Fruit fly (Drosophila melanogaster) whole organism, embryonic: ENCODE data around the gene CG43925.

ENCODE experiments used
- Atf6 ChIP-seq: fragments of 200-800 bp; sonication (Bioruptor generic); IDR thresholded peaks from 2 replicates; pipeline ENCODE4 v1.3.6; 2022; ENCODE audit warnings: missing biosample characterization, missing genetic modification characterization
- CG10959 ChIP-seq: fragments of 200-800 bp; sonication (Bioruptor generic); IDR thresholded peaks from 2 replicates; pipeline ENCODE4 v1.3.6; 2022; ENCODE audit warnings: missing biosample characterization, missing genetic modification characterization
- CG11723 ChIP-seq: fragments of 200-800 bp; sonication (Bioruptor generic); optimal IDR thresholded peaks from 2 replicates; lab custom pipeline; 2017; ENCODE audit warnings: missing biosample characterization, mild to moderate bottlenecking, missing genetic modification characterization
- CG12659 ChIP-seq: fragments of 200-800 bp; sonication (Bioruptor generic); optimal IDR thresholded peaks from 3 replicates; lab custom pipeline; 2017; ENCODE audit warnings: mild to moderate bottlenecking, missing biosample characterization, missing genetic modification reagents, missing genetic modification characterization
- CG12769 ChIP-seq: fragments of 200-800 bp; sonication (Bioruptor generic); optimal IDR thresholded peaks from 2 replicates; lab custom pipeline; 2019; ENCODE audit warnings: missing biosample characterization, mild to moderate bottlenecking, missing genetic modification characterization, moderate library complexity
- CG12942 ChIP-seq: fragments of 200-800 bp; sonication (Bioruptor generic); optimal IDR thresholded peaks from 3 replicates; lab custom pipeline; 2016; ENCODE audit warnings: missing biosample characterization, missing genetic modification characterization
- CG13775 ChIP-seq: fragments of 200-800 bp; sonication (Bioruptor generic); optimal IDR thresholded peaks from 3 replicates; lab custom pipeline; 2017; ENCODE audit warnings: missing biosample characterization, mild to moderate bottlenecking, missing genetic modification characterization
- CG14710 ChIP-seq: fragments of 200-800 bp; sonication (Bioruptor generic); optimal IDR thresholded peaks from 3 replicates; lab custom pipeline; 2019; ENCODE audit warnings: missing biosample characterization, mild to moderate bottlenecking, missing genetic modification characterization, moderate library complexity
- CG16779 ChIP-seq: fragments of 200-800 bp; sonication (Bioruptor generic); IDR thresholded peaks from 2 replicates; pipeline ENCODE4 v1.3.6; 2022; ENCODE audit warnings: missing biosample characterization, missing genetic modification characterization
- CG17612 ChIP-seq: fragments of 200-800 bp; sonication (Bioruptor generic); IDR thresholded peaks from 2 replicates; pipeline ENCODE4 v1.3.6; 2022; ENCODE audit warnings: missing biosample characterization, missing genetic modification characterization
- CG18599 ChIP-seq: fragments of 200-800 bp; sonication (Bioruptor generic); optimal IDR thresholded peaks from 3 replicates; lab custom pipeline; 2017; ENCODE audit warnings: missing biosample characterization, missing genetic modification characterization, mild to moderate bottlenecking, moderate library complexity, missing genetic modification reagents
- CG2129 ChIP-seq: fragments of 200-800 bp; sonication (Bioruptor generic); IDR thresholded peaks from 2 replicates; pipeline ENCODE4 v1.3.6; 2022; ENCODE audit warnings: missing biosample characterization, missing genetic modification characterization; ENCODE audit not compliant: partially characterized antibody
- CG2199 ChIP-seq: fragments of 200-800 bp; sonication (Bioruptor generic); IDR thresholded peaks from 3 replicates; pipeline ENCODE4 v1.3.6; 2022; ENCODE audit warnings: missing biosample characterization, missing genetic modification characterization
- CG30431 ChIP-seq: fragments of 200-800 bp; sonication (Bioruptor generic); optimal IDR thresholded peaks from 2 replicates; lab custom pipeline; 2017; ENCODE audit warnings: missing biosample characterization, missing genetic modification characterization
- CG31388 ChIP-seq: fragments of 200-800 bp; sonication (Bioruptor generic); optimal IDR thresholded peaks from 2 replicates; lab custom pipeline; 2016; ENCODE audit warnings: missing biosample characterization, missing genetic modification characterization
- CG33213 ChIP-seq: fragments of 200-800 bp; sonication (Bioruptor generic); optimal IDR thresholded peaks from 3 replicates; lab custom pipeline; 2016; ENCODE audit warnings: missing biosample characterization, missing genetic modification characterization
- CG3995 ChIP-seq: fragments of 200-800 bp; sonication (Bioruptor generic); optimal IDR thresholded peaks from 3 replicates; lab custom pipeline; 2016; ENCODE audit warnings: missing biosample characterization, missing genetic modification characterization
- CG4328 ChIP-seq: fragments of 200-800 bp; sonication (Bioruptor generic); optimal IDR thresholded peaks from 3 replicates; lab custom pipeline; 2017; ENCODE audit warnings: missing biosample characterization, missing genetic modification reagents, missing genetic modification characterization
- CG43689 ChIP-seq: fragments of 200-800 bp; sonication (Bioruptor generic); IDR thresholded peaks from 2 replicates; pipeline ENCODE4 v1.3.6; 2022; ENCODE audit warnings: missing biosample characterization, missing genetic modification characterization
- CG6654 ChIP-seq: fragments of 200-800 bp; sonication (Bioruptor generic); optimal IDR thresholded peaks from 2 replicates; lab custom pipeline; 2017; ENCODE audit warnings: missing biosample characterization, mild to moderate bottlenecking, missing genetic modification characterization
- CG7745 ChIP-seq: fragments of 200-800 bp; sonication (Bioruptor generic); optimal IDR thresholded peaks from 2 replicates; lab custom pipeline; 2018; ENCODE audit warnings: missing biosample characterization, mild to moderate bottlenecking, missing genetic modification characterization, moderate library complexity
- CkIIα-i1 ChIP-seq: fragments of 200-800 bp; sonication (Bioruptor generic); IDR thresholded peaks from 2 replicates; pipeline ENCODE4 v1.3.6; 2022; ENCODE audit warnings: missing biosample characterization, missing genetic modification characterization
- Dip2 ChIP-seq: fragments of 200-800 bp; sonication (Bioruptor generic); IDR thresholded peaks from 2 replicates; pipeline ENCODE4 v1.3.6; 2022; ENCODE audit warnings: missing biosample characterization, missing genetic modification characterization
- ERR ChIP-seq: fragments of 200-800 bp; sonication (Bioruptor generic); optimal IDR thresholded peaks from 2 replicates; lab custom pipeline; 2016; ENCODE audit warnings: missing biosample characterization, missing genetic modification characterization
- Hr51 ChIP-seq, 2 experiments: fragments of 200-800 bp; sonication (Bioruptor generic); optimal IDR thresholded peaks; 2 replicates in 1 of 2; 3 replicates in 1 of 2; lab custom pipeline; 2016 to 2018; ENCODE audit warnings: missing biosample characterization in 2 of 2, missing genetic modification characterization in 2 of 2, mild to moderate bottlenecking in 1 of 2, moderate library complexity in 1 of 2
- Hr78 ChIP-seq, 2 experiments: fragments of 200-800 bp in 1 of 2; fragments of >200 bp in 1 of 2; sonication (Bioruptor generic) in 1 of 2; optimal IDR thresholded peaks; 2 replicates each; lab custom pipeline; 2017 to 2019; ENCODE audit warnings: missing biosample characterization in 2 of 2, missing genetic modification characterization in 2 of 2, mild to moderate bottlenecking in 1 of 2, moderate library complexity in 1 of 2
- Mrtf ChIP-seq: fragments of 200-800 bp; sonication (Bioruptor generic); IDR thresholded peaks from 3 replicates; pipeline ENCODE4 v1.3.6; 2022; ENCODE audit warnings: missing biosample characterization, missing genetic modification characterization
- NC2β ChIP-seq: fragments of 200-800 bp; sonication (Bioruptor generic); optimal IDR thresholded peaks from 2 replicates; lab custom pipeline; 2016; ENCODE audit warnings: missing biosample characterization, missing genetic modification characterization
- Trl ChIP-seq, 3 experiments: fragments of >200 bp in 2 of 3; fragments of 200-800 bp in 1 of 3; sonication (Bioruptor generic) in 1 of 3; optimal IDR thresholded peaks; 2 replicates in 1 of 3; 3 replicates in 2 of 3; lab custom pipeline; 2016 to 2017; ENCODE audit warnings: missing biosample characterization in 1 of 3, missing genetic modification characterization in 1 of 3
- Usf ChIP-seq: fragments of 200-800 bp; sonication (Bioruptor generic); optimal IDR thresholded peaks from 2 replicates; lab custom pipeline; 2017; ENCODE audit warnings: missing genotype, missing biosample characterization, missing genetic modification characterization
- Xrp1 ChIP-seq: fragments of 200-800 bp; sonication (Bioruptor generic); IDR thresholded peaks from 2 replicates; pipeline ENCODE4 v1.3.6; 2022; ENCODE audit warnings: missing biosample characterization, missing genetic modification characterization
- ase ChIP-seq: fragments of 200-800 bp; sonication (Bioruptor generic); IDR thresholded peaks from 3 replicates; pipeline ENCODE4 v1.3.6; 2022; ENCODE audit warnings: missing biosample characterization, missing genetic modification characterization
- caup ChIP-seq: fragments of 200-800 bp; sonication (Bioruptor generic); optimal IDR thresholded peaks from 3 replicates; lab custom pipeline; 2017; ENCODE audit warnings: missing biosample characterization, mild to moderate bottlenecking, missing genetic modification characterization, moderate library complexity; ENCODE audit not compliant: severe bottlenecking
- corto ChIP-seq: fragments of 200-800 bp; sonication (Bioruptor generic); optimal IDR thresholded peaks from 2 replicates; lab custom pipeline; 2016; ENCODE audit warnings: missing biosample characterization, mild to moderate bottlenecking, missing genetic modification characterization, moderate library complexity
- fd102C ChIP-seq: fragments of 200-800 bp; sonication (Bioruptor generic); optimal IDR thresholded peaks from 2 replicates; lab custom pipeline; 2018; ENCODE audit warnings: missing biosample characterization, mild to moderate bottlenecking, missing genetic modification characterization, moderate library complexity
- hkb ChIP-seq, 2 experiments: fragments of 200-800 bp in 1 of 2; fragments of >200 bp in 1 of 2; sonication (Bioruptor generic) in 1 of 2; IDR thresholded peaks in 1 of 2; optimal IDR thresholded peaks in 1 of 2; 2 replicates each; pipeline versions ENCODE4 v1.3.6 to Lab custom; 2017 to 2022; ENCODE audit warnings: missing biosample characterization in 1 of 2, missing genetic modification characterization in 1 of 2
- mirr ChIP-seq: fragments of 200-800 bp; sonication (Bioruptor generic); optimal IDR thresholded peaks from 3 replicates; lab custom pipeline; 2018; ENCODE audit warnings: missing biosample characterization, mild to moderate bottlenecking, missing genetic modification characterization
- mld ChIP-seq: fragments of 200-800 bp; sonication (Bioruptor generic); IDR thresholded peaks from 3 replicates; pipeline ENCODE4 v1.3.6; 2022; ENCODE audit warnings: missing biosample characterization, missing genetic modification characterization; ENCODE audit not compliant: partially characterized antibody
- nau ChIP-seq: fragments of 200-800 bp; sonication (Bioruptor generic); optimal IDR thresholded peaks from 3 replicates; lab custom pipeline; 2017; ENCODE audit warnings: missing biosample characterization, mild to moderate bottlenecking, missing genetic modification characterization, missing genetic modification reagents
- rib ChIP-seq: fragments of 200-800 bp; sonication (Bioruptor generic); IDR thresholded peaks from 2 replicates; pipeline ENCODE4 v1.3.6; 2022; ENCODE audit warnings: missing biosample characterization, missing genetic modification characterization
- run ChIP-seq: fragments of 200-800 bp; sonication (Bioruptor generic); optimal IDR thresholded peaks from 3 replicates; lab custom pipeline; 2018; ENCODE audit warnings: missing biosample characterization, mild to moderate bottlenecking, missing genetic modification characterization
- schlank ChIP-seq: fragments of 200-800 bp; sonication (Bioruptor generic); optimal IDR thresholded peaks from 2 replicates; lab custom pipeline; 2018; ENCODE audit warnings: missing biosample characterization, mild to moderate bottlenecking, missing genetic modification characterization
- sna ChIP-seq: fragments of 200-800 bp; sonication (Bioruptor generic); IDR thresholded peaks from 2 replicates; pipeline ENCODE4 v1.3.6; 2022; ENCODE audit warnings: missing biosample characterization, missing genetic modification characterization; ENCODE audit not compliant: partially characterized antibody
- ssp ChIP-seq: fragments of 200-800 bp; sonication (Bioruptor generic); IDR thresholded peaks from 2 replicates; pipeline ENCODE4 v1.3.6; 2022; ENCODE audit warnings: missing biosample characterization, missing genetic modification characterization
- tap ChIP-seq: fragments of 200-800 bp; optimal IDR thresholded peaks from 3 replicates; lab custom pipeline; 2019; ENCODE audit warnings: missing biosample characterization, mild to moderate bottlenecking, missing genetic modification characterization, moderate library complexity
- twi ChIP-seq: fragments of 200-800 bp; optimal IDR thresholded peaks from 2 replicates; lab custom pipeline; 2019; ENCODE audit warnings: missing biosample characterization, mild to moderate bottlenecking, missing genetic modification characterization, moderate library complexity
- vnd ChIP-seq: fragments of 200-800 bp; sonication (Bioruptor generic); IDR thresholded peaks from 3 replicates; pipeline ENCODE4 v1.3.6; 2022; ENCODE audit warnings: missing biosample characterization, missing genetic modification characterization; ENCODE audit not compliant: partially characterized antibody
- zfh1 ChIP-seq: fragments of 200-800 bp; sonication (Bioruptor generic); IDR thresholded peaks from 3 replicates; pipeline ENCODE4 v1.3.6; 2022; ENCODE audit warnings: missing biosample characterization, missing genetic modification characterization

Gene CG43925

dm6 chr2L:13219281-13220092 lies 43.3 kb downstream of the CG43925 start, which contains the start of the genes CG9426 and mRF1 (continued):
- TF ChIP-seq Mrtf (GFP tag; lab: Robert Waterston, UW): no peak
- TF ChIP-seq caup (GFP tag; lab: Kevin White, UChicago): peak; percentile 5
- no peak for TF ChIP-seq zfh1 (GFP tag; lab: Robert Waterston, UW)
- no peak for TF ChIP-seq CG4328 (GFP tag; lab: Kevin White, UChicago)
- peak; percentile 62 for TF ChIP-seq CG3995 (GFP tag; lab: Kevin White, UChicago)
- TF ChIP-seq CG18599 (GFP tag; lab: Kevin White, UChicago): no peak
- peak; percentile 13 for TF ChIP-seq CG33213 (GFP tag; lab: Kevin White, UChicago)
- no peak for TF ChIP-seq schlank (tag; lab: Kevin White, UChicago)
- TF ChIP-seq tap (tag; lab: Kevin White, UChicago): no peak
- no peak for TF ChIP-seq Hr78 (GFP tag; optimal IDR thresholded peaks at IDR 0.05; lab: Kevin White, UChicago)
- no peak for TF ChIP-seq Dip2 (GFP tag; lab: Robert Waterston, UW)
- TF ChIP-seq corto (GFP tag; lab: Kevin White, UChicago): no peak
- TF ChIP-seq hkb (optimal IDR thresholded peaks at IDR 0.05; lab: Kevin White, UChicago): no peak
- TF ChIP-seq hkb (GFP tag; IDR thresholded peaks at IDR 0.05; lab: Robert Waterston, UW): no peak
- peak; percentile 1 for TF ChIP-seq NC2β
- TF ChIP-seq CG43689 (GFP tag; lab: Robert Waterston, UW): no peak
- TF ChIP-seq CG7745: no peak
- TF ChIP-seq CG16779 (GFP tag; lab: Robert Waterston, UW): no peak
- TF ChIP-seq vnd (GFP tag; lab: Robert Waterston, UW): peak; percentile 95
- TF ChIP-seq CG10959 (GFP tag; lab: Robert Waterston, UW): no peak
- TF ChIP-seq CG11723: no peak
- no peak for TF ChIP-seq twi (tag; lab: Kevin White, UChicago)
- peak; percentile 41 for TF ChIP-seq CG12769 (tag; lab: Kevin White, UChicago)
- TF ChIP-seq Xrp1: no peak
- no peak for TF ChIP-seq Hr51 (GFP tag; optimal IDR thresholded peaks at IDR 0.05; lab: Kevin White, UChicago)
- TF ChIP-seq CG17612: no peak
- no peak for TF ChIP-seq CG6654 (GFP tag; lab: Kevin White, UChicago)
- TF ChIP-seq CG13775 (GFP tag; lab: Kevin White, UChicago): no peak
- TF ChIP-seq sna (GFP tag; lab: Robert Waterston, UW): peak; percentile 95
- TF ChIP-seq CkIIα-i1 (GFP tag; lab: Robert Waterston, UW): no peak
- TF ChIP-seq ERR (GFP tag; lab: Kevin White, UChicago): peak; percentile 27
- TF ChIP-seq CG12659 (GFP tag; lab: Kevin White, UChicago): peak; percentile 63
- no peak for TF ChIP-seq Atf6 (GFP tag; lab: Robert Waterston, UW)
- TF ChIP-seq Trl (optimal IDR thresholded peaks at IDR 0.05; lab: Kevin White, UChicago): no peak
- TF ChIP-seq Trl (GFP tag; optimal IDR thresholded peaks at IDR 0.05; lab: Kevin White, UChicago): peak; percentile 10
- TF ChIP-seq CG31388: no peak
- no peak for TF ChIP-seq CG12942
- TF ChIP-seq CG2199: no peak
- peak; percentile 95 for TF ChIP-seq mld
- TF ChIP-seq Usf (GFP tag; lab: Kevin White, UChicago): no peak
- no peak for TF ChIP-seq ssp (GFP tag; lab: Robert Waterston, UW)
- no peak for TF ChIP-seq nau (GFP tag; lab: Kevin White, UChicago)
- no peak for TF ChIP-seq CG30431 (GFP tag; lab: Kevin White, UChicago)
- TF ChIP-seq CG2129: peak; percentile 85; the same call in 1 of the 2 replicates
- no peak for TF ChIP-seq mirr (GFP tag; lab: Kevin White, UChicago)
- no peak for TF ChIP-seq rib (GFP tag; lab: Robert Waterston, UW)
- TF ChIP-seq fd102C (GFP tag; lab: Kevin White, UChicago): no peak
- TF ChIP-seq run (tag; lab: Kevin White, UChicago): no peak
- peak; percentile 58 for TF ChIP-seq CG14710 (tag; lab: Kevin White, UChicago)
- no peak for TF ChIP-seq ase
